Fruit fly (Drosophila melanogaster): ENCODE data around the gene Hsp67Bc.
A peak's percentile ranks its signal among the peaks of the same experiment; 100 is the strongest.

Gene Hsp67Bc

DNA sequence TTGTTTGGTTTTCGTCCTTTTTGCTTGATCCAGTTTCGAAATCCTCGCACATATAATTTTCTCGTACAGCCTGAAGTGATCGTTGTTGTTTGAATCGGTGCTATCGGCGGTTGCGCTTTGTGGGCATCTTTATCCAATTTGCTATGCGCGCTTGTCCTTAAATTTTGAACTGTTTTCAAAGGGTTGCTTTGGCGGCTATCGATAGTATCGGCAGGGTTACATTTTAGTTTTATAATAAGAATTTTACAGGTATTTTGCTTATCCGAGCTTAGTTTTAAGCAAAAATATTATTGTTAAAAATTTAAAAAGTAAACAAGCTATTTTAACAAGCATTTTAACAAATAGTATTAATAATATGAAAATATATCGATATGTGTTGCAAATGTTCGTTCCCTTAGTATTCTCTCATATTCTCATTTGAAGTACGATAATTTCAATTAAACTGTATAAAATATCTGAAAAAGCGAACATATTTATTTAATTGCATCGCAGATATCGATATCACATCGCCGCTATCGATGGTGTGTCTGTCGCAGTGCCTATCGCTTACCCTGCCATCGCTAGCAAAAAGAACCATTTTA is 5.4 kb downstream of the Hsp67Bc start, which contains the start of the genes Klp67A and CG4452 (continued):
- TF ChIP-seq CG4854 (GFP tag; optimal IDR thresholded peaks at IDR 0.05) (peak; percentile 17), Six4 (GFP tag; optimal IDR thresholded peaks at IDR 0.05) (no peak), Dref (GFP tag; IDR thresholded peaks at IDR 0.05) (peak; percentile 74), CG8478 (optimal IDR thresholded peaks at IDR 0.05) (no peak), sisA (GFP tag; IDR thresholded peaks at IDR 0.05) (no peak), gsb (GFP tag; IDR thresholded peaks at IDR 0.05) (no peak), zen2 (GFP tag; IDR thresholded peaks at IDR 0.05; ENCODE audit: partially characterized antibody) (peak; percentile 86; the same call in 2 of the 3 replicates), Nf-YC (tag; optimal IDR thresholded peaks at IDR 0.05) (peak; percentile 59), CG30403 (GFP tag; optimal IDR thresholded peaks at IDR 0.05) (peak; percentile 69), CG4617 (GFP tag; optimal IDR thresholded peaks at IDR 0.05; ENCODE audit: borderline replicate concordance) (no peak), vvl (GFP tag; IDR thresholded peaks at IDR 0.05) (no peak), CG15073 (GFP tag; optimal IDR thresholded peaks at IDR 0.05) (no peak), Scr (GFP tag; IDR thresholded peaks at IDR 0.05; ENCODE audit: partially characterized antibody) (peak; percentile 97), CG12104 (GFP tag; optimal IDR thresholded peaks at IDR 0.05) (peak; percentile 21), ab (GFP tag; optimal IDR thresholded peaks at IDR 0.05) (no peak), row (GFP tag; IDR thresholded peaks at IDR 0.05) (peak; percentile 72), CG12219 (GFP tag; optimal IDR thresholded peaks at IDR 0.05) (no peak), ind (GFP tag; optimal IDR thresholded peaks at IDR 0.05) (peak; percentile 36), CG10565 (GFP tag; optimal IDR thresholded peaks at IDR 0.05) (no peak), Hr3 (GFP tag; optimal IDR thresholded peaks at IDR 0.05) (peak; percentile 43), sug (tag; optimal IDR thresholded peaks at IDR 0.05) (peak; percentile 53), p53 (GFP tag; optimal IDR thresholded peaks at IDR 0.05) (no peak), CG11398 (GFP tag; optimal IDR thresholded peaks at IDR 0.05) (no peak), CG11093 (GFP tag; IDR thresholded peaks at IDR 0.05) (no peak), sr (GFP tag; IDR thresholded peaks at IDR 0.05) (no peak), CoRest (tag; optimal IDR thresholded peaks at IDR 0.05) (peak; percentile 77), klu (GFP tag; IDR thresholded peaks at IDR 0.05) (no peak), BtbVII (GFP tag; optimal IDR thresholded peaks at IDR 0.05) (no peak), CG1529 (GFP tag; optimal IDR thresholded peaks at IDR 0.05) (no peak), jing (GFP tag; optimal IDR thresholded peaks at IDR 0.05) (no peak), CG3838 (GFP tag; optimal IDR thresholded peaks at IDR 0.05) (no peak), CG31388 (GFP tag; optimal IDR thresholded peaks at IDR 0.05) (no peak), CG8924 (tag; optimal IDR thresholded peaks at IDR 0.05) (peak; percentile 72), repo (GFP tag; optimal IDR thresholded peaks at IDR 0.05) (no peak), sc (optimal IDR thresholded peaks at IDR 0.05) (no peak), sc (GFP tag; optimal IDR thresholded peaks at IDR 0.05) (peak; percentile 47), tap (tag; optimal IDR thresholded peaks at IDR 0.05) (no peak), lola (GFP tag; optimal IDR thresholded peaks at IDR 0.05) (peak in 1 of 3 experiments; percentile 56), CG7963 (GFP tag; IDR thresholded peaks at IDR 0.05; ENCODE audit: partially characterized antibody) (peak; percentile 78), CG12769 (tag; optimal IDR thresholded peaks at IDR 0.05) (no peak), CG4730 (GFP tag; IDR thresholded peaks at IDR 0.05) (no peak), CG13287 (GFP tag; IDR thresholded peaks at IDR 0.05; ENCODE audit: partially characterized antibody) (peak; percentile 89), crc (GFP tag; optimal IDR thresholded peaks at IDR 0.05) (no peak), C15 (GFP tag; IDR thresholded peaks at IDR 0.05) (no peak), Dip2 (GFP tag; IDR thresholded peaks at IDR 0.05) (no peak), CG17568 (GFP tag; optimal IDR thresholded peaks at IDR 0.05) (no peak), shn (GFP tag; optimal IDR thresholded peaks at IDR 0.05) (no peak), CG14860 (GFP tag; IDR thresholded peaks at IDR 0.05; ENCODE audit: partially characterized antibody) (peak; percentile 94), CG12744 (GFP tag; optimal IDR thresholded peaks at IDR 0.05) (no peak), CG3726 (GFP tag; IDR thresholded peaks at IDR 0.05) (no peak), CG3995 (GFP tag; optimal IDR thresholded peaks at IDR 0.05) (peak; percentile 85), CG11085 (GFP tag; IDR thresholded peaks at IDR 0.05) (no peak)

Measured in whole organism, embryonic.